Worm (Caenorhabditis elegans): Measurements from ENCODE around the gene ceh-20.

DNA sequence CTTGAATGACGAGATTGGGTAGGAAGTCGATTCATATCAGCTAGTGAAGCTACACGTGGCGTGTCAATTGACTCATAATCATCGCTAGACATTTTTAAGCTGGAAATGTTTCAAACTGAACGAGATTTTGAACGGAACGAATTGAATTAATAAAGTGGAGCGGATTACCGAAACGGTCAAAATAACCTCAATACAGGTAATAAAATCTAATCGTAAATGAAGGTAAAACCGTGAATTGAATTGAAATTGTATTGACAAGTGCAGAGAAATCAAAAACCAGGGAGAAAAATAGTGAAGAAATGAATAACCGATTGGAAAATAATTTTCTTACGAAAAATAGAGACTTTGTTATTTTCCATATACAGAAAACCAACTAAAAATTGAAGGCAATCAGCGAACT lies 49.4 kb downstream of the ceh-20 start, which contains the start of gene cyk-1:
- no peak for TF ChIP-seq him-1 (tag; optimal IDR thresholded peaks at IDR 0.05)
- TF ChIP-seq W03F9.2 (tag; optimal IDR thresholded peaks at IDR 0.05): no peak

All from whole organism, L4/young adult.